Fruit fly (Drosophila melanogaster) whole organism, embryonic: Measurements from ENCODE around the gene CRIF.

ENCODE experiments used
- CG10959 ChIP-seq: fragments of 200-800 bp; sonication (Bioruptor generic); IDR thresholded peaks from 2 replicates; pipeline ENCODE4 v1.3.6; 2022; ENCODE audit warnings: missing biosample characterization, missing genetic modification characterization
- CG11695 ChIP-seq: fragments of 200-800 bp; sonication (Bioruptor generic); IDR thresholded peaks from 3 replicates; pipeline ENCODE4 v1.3.6; 2022; ENCODE audit warnings: missing biosample characterization, missing genetic modification characterization
- CG12744 ChIP-seq: fragments of 200-800 bp; sonication (Bioruptor generic); optimal IDR thresholded peaks from 2 replicates; lab custom pipeline; 2016; ENCODE audit warnings: missing biosample characterization, missing genetic modification characterization
- CG13775 ChIP-seq: fragments of 200-800 bp; sonication (Bioruptor generic); optimal IDR thresholded peaks from 3 replicates; lab custom pipeline; 2017; ENCODE audit warnings: missing biosample characterization, mild to moderate bottlenecking, missing genetic modification characterization
- CG15269 ChIP-seq: fragments of 200-800 bp; sonication (Bioruptor generic); optimal IDR thresholded peaks from 2 replicates; lab custom pipeline; 2018; ENCODE audit warnings: missing biosample characterization, mild to moderate bottlenecking, missing genetic modification characterization, moderate library complexity
- CG15601 ChIP-seq: fragments of 200-800 bp; sonication (Bioruptor generic); optimal IDR thresholded peaks from 3 replicates; lab custom pipeline; 2019; ENCODE audit warnings: missing biosample characterization, mild to moderate bottlenecking, missing genetic modification characterization, moderate library complexity
- CG1603 ChIP-seq: fragments of 200-800 bp; sonication (Bioruptor generic); optimal IDR thresholded peaks from 2 replicates; lab custom pipeline; 2019; ENCODE audit warnings: missing biosample characterization, mild to moderate bottlenecking, missing genetic modification characterization, moderate library complexity
- CG2129 ChIP-seq: fragments of 200-800 bp; sonication (Bioruptor generic); IDR thresholded peaks from 2 replicates; pipeline ENCODE4 v1.3.6; 2022; ENCODE audit warnings: missing biosample characterization, missing genetic modification characterization; ENCODE audit not compliant: partially characterized antibody
- CG31365 ChIP-seq: fragments of 200-800 bp; sonication (Bioruptor generic); optimal IDR thresholded peaks from 2 replicates; lab custom pipeline; 2018; ENCODE audit warnings: missing biosample characterization, mild to moderate bottlenecking, missing genetic modification characterization
- CG32767 ChIP-seq: fragments of 200-800 bp; sonication (Bioruptor generic); IDR thresholded peaks from 2 replicates; pipeline ENCODE4 v1.3.6; 2022; ENCODE audit warnings: missing biosample characterization, missing genetic modification characterization
- CG34376 ChIP-seq: fragments of 200-800 bp; sonication (Bioruptor generic); optimal IDR thresholded peaks from 2 replicates; lab custom pipeline; 2018; ENCODE audit warnings: missing biosample characterization, mild to moderate bottlenecking, missing genetic modification characterization
- CG3847 ChIP-seq: fragments of 200-800 bp; sonication (Bioruptor generic); IDR thresholded peaks from 2 replicates; pipeline ENCODE4 v1.3.6; 2022; ENCODE audit warnings: missing biosample characterization, missing genetic modification characterization
- CG4360 ChIP-seq: fragments of 200-800 bp; sonication (Bioruptor generic); IDR thresholded peaks from 2 replicates; pipeline ENCODE4 v1.3.6; 2022; ENCODE audit warnings: missing biosample characterization, missing genetic modification characterization
- CG4854 ChIP-seq: fragments of 200-800 bp; sonication (Bioruptor generic); optimal IDR thresholded peaks from 2 replicates; lab custom pipeline; 2016; ENCODE audit warnings: missing biosample characterization, missing genetic modification characterization, inconsistent platforms
- CG5953 ChIP-seq: fragments of 200-800 bp; sonication (Bioruptor generic); IDR thresholded peaks from 2 replicates; pipeline ENCODE4 v1.3.6; 2022; ENCODE audit warnings: missing biosample characterization, missing genetic modification characterization
- CG6254 ChIP-seq: fragments of 200-800 bp; sonication (Bioruptor generic); optimal IDR thresholded peaks from 3 replicates; lab custom pipeline; 2017; ENCODE audit warnings: mild to moderate bottlenecking, missing biosample characterization, missing genetic modification reagents, missing genetic modification characterization
- CG7357 ChIP-seq: fragments of 200-800 bp; sonication (Bioruptor generic); IDR thresholded peaks from 3 replicates; pipeline ENCODE4 v1.3.6; 2022; ENCODE audit warnings: missing biosample characterization, missing genetic modification characterization
- CG7372 ChIP-seq: fragments of 200-800 bp; sonication (Bioruptor generic); IDR thresholded peaks from 2 replicates; pipeline ENCODE4 v1.3.6; 2022; ENCODE audit warnings: missing biosample characterization, missing genetic modification characterization
- CG8944 ChIP-seq: fragments of 200-800 bp; sonication (Bioruptor generic); optimal IDR thresholded peaks from 3 replicates; lab custom pipeline; 2016; ENCODE audit warnings: missing biosample characterization, missing genetic modification characterization
- CoRest ChIP-seq: fragments of 200-800 bp; sonication (Bioruptor generic); optimal IDR thresholded peaks from 3 replicates; lab custom pipeline; 2018; ENCODE audit warnings: missing biosample characterization, mild to moderate bottlenecking, missing genetic modification characterization, moderate library complexity
- Eip74EF ChIP-seq, 2 experiments: fragments of 200-800 bp in 1 of 2; fragments of >200 bp in 1 of 2; sonication (Bioruptor generic) in 1 of 2; optimal IDR thresholded peaks; 2 replicates each; lab custom pipeline; 2017 to 2019; ENCODE audit warnings: missing biosample characterization in 2 of 2, missing genetic modification characterization in 2 of 2, mild to moderate bottlenecking in 1 of 2, moderate library complexity in 1 of 2
- Hmr ChIP-seq: fragments of 200-800 bp; sonication (Bioruptor generic); optimal IDR thresholded peaks from 3 replicates; lab custom pipeline; 2017; ENCODE audit warnings: mild to moderate bottlenecking, missing biosample characterization, missing genetic modification reagents, missing genetic modification characterization
- Hr39 ChIP-seq: fragments of >200 bp; optimal IDR thresholded peaks from 2 replicates; lab custom pipeline; 2017
- Hr78 ChIP-seq, 2 experiments: fragments of 200-800 bp in 1 of 2; fragments of >200 bp in 1 of 2; sonication (Bioruptor generic) in 1 of 2; optimal IDR thresholded peaks; 2 replicates each; lab custom pipeline; 2017 to 2019; ENCODE audit warnings: missing biosample characterization in 2 of 2, missing genetic modification characterization in 2 of 2, mild to moderate bottlenecking in 1 of 2, moderate library complexity in 1 of 2
- Lim3 ChIP-seq: fragments of 200-800 bp; sonication (Bioruptor generic); IDR thresholded peaks from 2 replicates; pipeline ENCODE4 v1.3.6; 2022; ENCODE audit warnings: missing biosample characterization, missing genetic modification characterization
- MESR4 ChIP-seq: fragments of 200-800 bp; sonication (Bioruptor generic); optimal IDR thresholded peaks from 2 replicates; lab custom pipeline; 2018; ENCODE audit warnings: missing biosample characterization, mild to moderate bottlenecking, missing genetic modification characterization, moderate library complexity
- Max ChIP-seq: fragments of 200-800 bp; sonication (Bioruptor generic); optimal IDR thresholded peaks from 2 replicates; lab custom pipeline; 2016; ENCODE audit warnings: missing biosample characterization, mild to moderate bottlenecking, missing genetic modification characterization
- Myb ChIP-seq: fragments of 200-800 bp; sonication (Bioruptor generic); optimal IDR thresholded peaks from 2 replicates; lab custom pipeline; 2016; ENCODE audit warnings: missing biosample characterization, missing genetic modification characterization
- Oli ChIP-seq: fragments of 200-800 bp; sonication (Bioruptor generic); optimal IDR thresholded peaks from 2 replicates; lab custom pipeline; 2018; ENCODE audit warnings: missing biosample characterization, mild to moderate bottlenecking, missing genetic modification characterization, moderate library complexity
- Ssrp ChIP-seq: fragments of 200-800 bp; sonication (Bioruptor generic); optimal IDR thresholded peaks from 2 replicates; lab custom pipeline; 2018; ENCODE audit warnings: missing biosample characterization, mild to moderate bottlenecking, missing genetic modification characterization, moderate library complexity
- TFAM ChIP-seq: fragments of 200-800 bp; sonication (Bioruptor generic); optimal IDR thresholded peaks from 2 replicates; lab custom pipeline; 2017; ENCODE audit warnings: missing biosample characterization, missing genetic modification characterization, inconsistent platforms
- bab2 ChIP-seq: fragments of 200-800 bp; sonication (Bioruptor generic); optimal IDR thresholded peaks from 2 replicates; lab custom pipeline; 2016; ENCODE audit warnings: missing biosample characterization, missing genetic modification characterization
- emc ChIP-seq: fragments of 200-800 bp; sonication (Bioruptor generic); optimal IDR thresholded peaks from 2 replicates; lab custom pipeline; 2016; ENCODE audit warnings: missing biosample characterization, missing genetic modification characterization
- en ChIP-seq: fragments of 200-800 bp; sonication (Bioruptor generic); optimal IDR thresholded peaks from 2 replicates; lab custom pipeline; 2016; ENCODE audit warnings: missing biosample characterization, missing genetic modification characterization
- fu2 ChIP-seq: fragments of 200-800 bp; sonication (Bioruptor generic); optimal IDR thresholded peaks from 2 replicates; lab custom pipeline; 2016; ENCODE audit warnings: missing biosample characterization, missing genetic modification characterization
- gsb ChIP-seq: fragments of 200-800 bp; sonication (Bioruptor generic); IDR thresholded peaks from 2 replicates; pipeline ENCODE4 v1.3.6; 2022; ENCODE audit warnings: missing biosample characterization, missing genetic modification characterization
- jing ChIP-seq: fragments of 200-800 bp; sonication (Bioruptor generic); optimal IDR thresholded peaks from 2 replicates; lab custom pipeline; 2018; ENCODE audit warnings: missing biosample characterization, mild to moderate bottlenecking, missing genetic modification characterization
- p53 ChIP-seq: fragments of 200-800 bp; sonication (Bioruptor generic); optimal IDR thresholded peaks from 2 replicates; lab custom pipeline; 2016; ENCODE audit warnings: missing biosample characterization, missing genetic modification characterization
- phol ChIP-seq: fragments of 200-800 bp; sonication (Bioruptor generic); optimal IDR thresholded peaks from 3 replicates; lab custom pipeline; 2018; ENCODE audit warnings: missing biosample characterization, mild to moderate bottlenecking, missing genetic modification characterization, moderate library complexity
- psq ChIP-seq: fragments of 200-800 bp; sonication (Bioruptor generic); optimal IDR thresholded peaks from 2 replicates; lab custom pipeline; 2017; ENCODE audit warnings: missing biosample characterization, missing genetic modification characterization
- repo ChIP-seq: fragments of 200-800 bp; sonication (Bioruptor generic); optimal IDR thresholded peaks from 2 replicates; lab custom pipeline; 2016; ENCODE audit warnings: missing biosample characterization, missing genetic modification characterization
- row ChIP-seq: fragments of 200-800 bp; sonication (Bioruptor generic); IDR thresholded peaks from 3 replicates; pipeline ENCODE4 v1.3.6; 2022; ENCODE audit warnings: missing biosample characterization, missing genetic modification characterization
- sens ChIP-seq: fragments of 200-800 bp; sonication (Bioruptor generic); peaks from one replicate; lab custom pipeline; 2016; ENCODE audit warnings: missing biosample characterization, missing genetic modification characterization
- slbo ChIP-seq: fragments of 200-800 bp; sonication (Bioruptor generic); IDR thresholded peaks from 2 replicates; pipeline ENCODE4 v1.3.6; 2022; ENCODE audit warnings: missing biosample characterization, missing genetic modification characterization
- stwl ChIP-seq: fragments of 200-800 bp; sonication (Bioruptor generic); optimal IDR thresholded peaks from 3 replicates; lab custom pipeline; 2018; ENCODE audit warnings: missing biosample characterization, mild to moderate bottlenecking, missing genetic modification characterization, moderate library complexity
- tgo ChIP-seq: fragments of 200-800 bp; sonication (Bioruptor generic); IDR thresholded peaks from 3 replicates; pipeline ENCODE4 v1.3.6; 2022; ENCODE audit warnings: missing biosample characterization, missing genetic modification characterization
- trh ChIP-seq: fragments of 200-800 bp; sonication (Bioruptor generic); optimal IDR thresholded peaks from 2 replicates; lab custom pipeline; 2016; ENCODE audit warnings: missing biosample characterization, missing genetic modification characterization
- ttk ChIP-seq: fragments of 200-800 bp; sonication (Bioruptor generic); IDR thresholded peaks from 2 replicates; pipeline ENCODE4 v2.1.2; 2022; ENCODE audit warnings: missing biosample characterization, missing genetic modification characterization
- usp ChIP-seq: fragments of >200 bp; optimal IDR thresholded peaks from 2 replicates; lab custom pipeline; 2017; ENCODE audit warnings: missing biosample characterization, missing genetic modification characterization
- yki ChIP-seq: fragments of >200 bp; optimal IDR thresholded peaks from 3 replicates; lab custom pipeline; 2018

The CRIF gene

DNA sequence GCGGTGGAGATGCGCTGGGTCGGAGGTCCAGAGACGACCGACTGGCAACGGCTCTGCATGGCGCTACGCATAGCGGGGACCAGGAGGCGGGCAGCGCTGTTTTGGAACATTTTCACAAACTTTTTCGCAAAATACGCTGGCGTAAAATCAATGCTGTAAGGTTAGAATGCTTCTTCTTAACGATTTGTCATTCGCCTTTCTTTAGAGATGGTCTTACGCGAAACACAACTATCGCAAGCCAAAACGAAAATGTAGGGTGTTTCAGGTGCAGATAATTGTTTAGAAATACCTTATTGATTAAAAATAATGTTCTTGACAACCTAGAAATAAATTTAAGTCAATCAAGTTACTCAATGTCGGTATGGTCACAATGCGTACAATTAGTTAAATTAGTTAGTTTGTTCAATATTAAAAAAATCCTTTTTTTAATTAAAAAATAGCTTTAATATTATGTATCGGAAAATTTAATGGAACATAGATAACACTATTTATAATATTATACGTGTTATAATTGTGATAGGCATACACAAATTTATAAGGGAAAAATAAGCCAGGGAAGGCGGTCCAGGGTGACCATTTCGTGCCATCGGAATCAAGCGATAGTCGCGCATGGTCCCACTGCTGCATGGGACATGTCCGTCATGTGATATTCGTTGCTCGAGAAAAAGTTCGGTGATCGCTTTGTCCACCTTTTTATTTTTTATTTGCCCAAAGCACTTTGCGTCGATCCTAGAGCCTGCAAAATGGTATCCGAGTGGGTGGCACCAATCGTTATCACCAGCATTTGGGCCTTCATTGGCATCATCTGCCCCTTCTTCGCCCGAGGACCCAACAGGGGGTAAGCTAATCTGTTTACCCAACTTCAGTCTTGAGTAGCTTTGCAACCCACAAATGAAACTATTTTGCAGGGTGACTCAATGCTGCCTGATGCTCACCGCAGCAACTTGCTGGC lies 29.2 kb downstream of the CRIF start, which contains the start of the genes COX8 and VhaM9.7-b (continued):
- TF ChIP-seq CG10959 (no peak; the same call in 1 of the 2 replicates), CG11695 (GFP tag; lab: Robert Waterston, UW) (no peak), yki (lab: Kevin White, UChicago) (no peak), Eip74EF (GFP tag; optimal IDR thresholded peaks at IDR 0.05; lab: Kevin White, UChicago) (no peak), bab2 (GFP tag; lab: Kevin White, UChicago) (peak; percentile 49), repo (GFP tag; lab: Kevin White, UChicago) (peak; percentile 1), row (GFP tag; lab: Robert Waterston, UW) (peak; percentile 91), CG13775 (GFP tag; lab: Kevin White, UChicago) (peak; percentile 76), CG7357 (GFP tag; lab: Robert Waterston, UW) (no peak), CG8944 (GFP tag; lab: Kevin White, UChicago) (peak; percentile 58), jing (no peak), phol (peak; percentile 77), Hr39 (no peak), CG2129 (no peak; the same call in 1 of the 2 replicates), CG15601 (tag; lab: Kevin White, UChicago) (no peak), sens (GFP tag; lab: Kevin White, UChicago) (peak; percentile 63), Ssrp (tag; lab: Kevin White, UChicago) (peak; percentile 71), CoRest (tag; lab: Kevin White, UChicago) (no peak), stwl (tag; lab: Kevin White, UChicago) (peak; percentile 36), CG5953 (no peak), fu2 (GFP tag; lab: Kevin White, UChicago) (peak; percentile 2), Oli (tag; lab: Kevin White, UChicago) (no peak), psq (GFP tag; lab: Kevin White, UChicago) (peak; percentile 18), CG12744 (no peak), trh (GFP tag; lab: Kevin White, UChicago) (no peak), CG32767 (no peak), Hmr (GFP tag; lab: Kevin White, UChicago) (no peak), MESR4 (peak; percentile 97), en (GFP tag; lab: Kevin White, UChicago) (no peak), Myb (GFP tag; lab: Kevin White, UChicago) (no peak), usp (GFP tag; lab: Kevin White, UChicago) (no peak), gsb (no peak), CG15269 (no peak), emc (GFP tag; lab: Kevin White, UChicago) (peak; percentile 12), CG34376 (GFP tag; lab: Kevin White, UChicago) (peak; percentile 27), CG3847 (GFP tag; lab: Robert Waterston, UW) (peak; percentile 49; the same call in 1 of the 2 replicates), Lim3 (GFP tag; lab: Robert Waterston, UW) (no peak), p53 (no peak), CG1603 (tag; lab: Kevin White, UChicago) (peak; percentile 59), CG4854 (GFP tag; lab: Kevin White, UChicago) (no peak), Max (GFP tag; lab: Kevin White, UChicago) (peak; percentile 58), Hr78 (GFP tag; optimal IDR thresholded peaks at IDR 0.05; lab: Kevin White, UChicago) (no peak), CG31365 (tag; lab: Kevin White, UChicago) (no peak), slbo (GFP tag; lab: Robert Waterston, UW) (peak; percentile 80), CG6254 (peak; percentile 99), tgo (GFP tag; lab: Robert Waterston, UW) (peak; percentile 58; the same call in 2 of the 3 replicates), CG7372 (GFP tag; lab: Robert Waterston, UW) (no peak; the same call in none of the 2 replicates), TFAM (no peak), ttk (no peak), CG4360 (GFP tag; lab: Robert Waterston, UW) (no peak)
